Fruit fly (Drosophila melanogaster) whole organism, prepupa: Measurements from ENCODE around the gene CG17906.

Experiments
- CG32006 ChIP-seq: fragments of 200-800 bp; sonication (Bioruptor generic); optimal IDR thresholded peaks from 3 replicates; lab custom pipeline; 2017; ENCODE audit warnings: missing biosample characterization, mild to moderate bottlenecking, missing genetic modification characterization
- CG9139 ChIP-seq: fragments of 200-800 bp; sonication (Bioruptor generic); optimal IDR thresholded peaks from 3 replicates; lab custom pipeline; 2017; ENCODE audit warnings: missing biosample characterization, mild to moderate bottlenecking, missing genetic modification characterization
- achi ChIP-seq: fragments of 200-800 bp; sonication (Bioruptor generic); optimal IDR thresholded peaks from 3 replicates; lab custom pipeline; 2016; ENCODE audit warnings: missing biosample characterization, missing genetic modification characterization
- net ChIP-seq: fragments of 200-800 bp; sonication (Bioruptor generic); optimal IDR thresholded peaks from 3 replicates; lab custom pipeline; 2016; ENCODE audit warnings: missing biosample characterization, missing genetic modification characterization

DNA sequence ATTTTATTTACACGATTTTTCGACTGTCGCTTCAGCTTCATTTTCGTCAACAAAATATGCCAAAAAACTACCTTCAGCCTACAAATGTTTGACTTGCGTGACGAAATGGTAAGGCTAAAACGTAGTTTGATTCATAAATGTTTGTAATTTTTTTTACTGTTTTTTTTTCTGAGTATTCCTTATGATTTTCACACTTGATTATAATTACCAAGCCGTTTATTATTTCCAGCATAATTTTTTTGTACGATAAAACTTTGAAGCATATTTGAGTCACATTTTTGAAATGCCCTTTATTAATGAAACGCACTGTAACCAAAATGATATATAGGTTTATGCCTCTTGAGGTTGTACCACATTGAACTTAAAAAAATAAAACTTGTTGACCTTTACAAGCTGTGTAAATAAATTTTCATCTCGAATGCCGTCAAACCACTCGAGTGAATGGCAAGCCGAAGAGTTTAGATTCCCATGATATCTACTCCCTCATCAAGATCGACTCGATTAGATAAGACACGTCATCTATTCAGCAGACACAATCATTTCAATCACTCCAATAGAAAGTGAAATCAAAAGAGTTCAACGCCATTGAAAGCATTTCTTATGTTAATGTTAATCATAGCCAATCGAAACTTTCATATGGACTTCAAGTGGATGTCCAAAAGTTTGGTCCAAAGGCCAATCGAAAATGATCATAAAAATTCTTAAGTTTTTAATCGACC lies 11.4 kb upstream of the CG17906 start:
- TF ChIP-seq achi (no peak), CG32006 (GFP tag; lab: Kevin White, UChicago) (no peak), CG9139 (GFP tag; lab: Kevin White, UChicago) (no peak), net (no peak)
